Fruit fly (Drosophila melanogaster) whole organism: ENCODE data around the gene CG13082.

Experiments
- EcR ChIP-seq, 2 experiments: fragments of >200 bp; optimal IDR thresholded peaks; 2 replicates each; lab custom pipeline; 2017; ENCODE audit warnings: missing biosample characterization in 2 of 2, missing genetic modification characterization in 2 of 2, missing genetic modification reagents in 2 of 2
- psq ChIP-seq: fragments of >200 bp; optimal IDR thresholded peaks from 2 replicates; lab custom pipeline; 2017

DNA sequence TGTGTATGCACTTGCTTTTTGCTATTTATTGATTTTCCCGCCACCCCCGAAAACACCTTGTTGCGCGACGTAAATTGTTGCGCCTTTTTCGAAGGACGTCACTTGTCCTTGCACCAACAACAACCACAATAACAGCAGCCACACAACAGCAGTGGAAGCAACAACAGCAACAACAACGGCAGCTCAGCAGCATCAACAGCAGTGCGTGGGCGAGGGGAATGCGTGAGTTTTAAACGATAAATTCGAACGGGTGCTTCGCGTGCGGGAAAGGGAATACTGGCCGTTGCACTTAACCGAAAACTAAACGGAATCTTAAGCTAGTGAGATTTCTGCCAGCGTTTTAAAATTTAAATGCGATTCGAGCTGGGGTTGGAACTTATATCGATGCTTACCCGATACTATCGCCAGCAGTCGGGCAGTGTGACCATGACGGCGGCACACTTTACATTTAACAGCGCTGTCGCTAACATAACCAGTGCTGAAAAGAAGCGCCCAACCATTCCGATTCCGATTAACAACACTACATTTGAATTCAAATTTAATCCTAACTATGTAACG lies 29.8 kb upstream of the CG13082 start, which contains the start of gene cyst:
- TF ChIP-seq EcR (GFP tag; optimal IDR thresholded peaks at IDR 0.05; lab: Kevin White, UChicago) (no peak), psq (lab: Kevin White, UChicago) (no peak)
